Worm (Caenorhabditis elegans) whole organism, L4 larva: Measurements from ENCODE around the gene apn-1.

Experiments used
- F37D6.2 ChIP-seq: sonication (generic microtip); optimal IDR thresholded peaks from 2 replicates; lab custom pipeline; 2016; ENCODE audit warnings: mild to moderate bottlenecking, missing genetic modification characterization, missing compliant biosample characterization
- F49E8.2 ChIP-seq: sonication (generic microtip); optimal IDR thresholded peaks from 2 replicates; lab custom pipeline; 2016; ENCODE audit warnings: missing compliant biosample characterization, mild to moderate bottlenecking, missing genetic modification characterization, borderline replicate concordance
- R02D3.7 ChIP-seq: fragments of 150-350 bp; sonication (generic microtip); optimal IDR thresholded peaks from 3 replicates; lab custom pipeline; 2014; ENCODE audit warnings: missing biosample characterization, missing genetic modification characterization
- ZK337.2 ChIP-seq: fragments of 200-800 bp; sonication (Bioruptor generic); IDR thresholded peaks from 2 replicates; pipeline ENCODE4 v1.3.6; 2022; ENCODE audit warnings: missing genetic modification reagents, missing genetic modification characterization, missing compliant biosample characterization
- aha-1 ChIP-seq: fragments of 150-350 bp; peaks from one replicate; lab custom pipeline; 2014; ENCODE audit warnings: missing biosample characterization, missing genetic modification characterization
- aly-2 ChIP-seq: sonication (generic microtip); optimal IDR thresholded peaks from 2 replicates; lab custom pipeline; 2018; ENCODE audit warnings: missing biosample characterization, missing genetic modification characterization
- attf-4 ChIP-seq: sonication (generic microtip); optimal IDR thresholded peaks from 3 replicates; lab custom pipeline; 2017; ENCODE audit warnings: missing biosample characterization, missing genetic modification characterization
- ceh-44 ChIP-seq: fragments of 200-800 bp; sonication (Bioruptor generic); IDR thresholded peaks from 2 replicates; pipeline ENCODE4 v1.3.6; 2022; ENCODE audit warnings: missing genetic modification reagents, missing genetic modification characterization, missing compliant biosample characterization
- ceh-62 ChIP-seq: sonication (generic microtip); optimal IDR thresholded peaks from 2 replicates; lab custom pipeline; 2017; ENCODE audit warnings: missing biosample characterization, missing genetic modification characterization
- ceh-82 ChIP-seq: sonication (generic microtip); optimal IDR thresholded peaks from 2 replicates; lab custom pipeline; 2017; ENCODE audit warnings: missing biosample characterization, missing genetic modification characterization
- cey-2 ChIP-seq: sonication (generic microtip); optimal IDR thresholded peaks from 3 replicates; lab custom pipeline; 2017; ENCODE audit warnings: missing genetic modification characterization, mild to moderate bottlenecking, missing compliant biosample characterization, antibody characterized with exemption, borderline replicate concordance; ENCODE audit not compliant: insufficient read depth
- daf-12 ChIP-seq: fragments of 150-350 bp; optimal IDR thresholded peaks from 2 replicates; lab custom pipeline; 2014; ENCODE audit warnings: missing biosample characterization, missing genetic modification reagents, missing genetic modification characterization
- daf-19 ChIP-seq: fragments of 200-800 bp; sonication (Bioruptor generic); conservative IDR thresholded peaks from 2 replicates; pipeline ENCODE4 v1.3.6; 2022; ENCODE audit warnings: missing genetic modification characterization, missing compliant biosample characterization
- dmd-6 ChIP-seq: fragments of 200-800 bp; sonication (Bioruptor generic); IDR thresholded peaks from 2 replicates; pipeline ENCODE4 v1.3.6; 2022; ENCODE audit warnings: missing genetic modification reagents, missing genetic modification characterization, missing compliant biosample characterization
- dmd-8 ChIP-seq: fragments of 200-800 bp; sonication (Bioruptor generic); IDR thresholded peaks from 2 replicates; pipeline ENCODE4 v1.3.6; 2022; ENCODE audit warnings: missing genetic modification characterization, missing compliant biosample characterization
- dmd-9 ChIP-seq: fragments of 200-800 bp; sonication (Bioruptor generic); IDR thresholded peaks from 2 replicates; pipeline ENCODE4 v1.3.6; 2022; ENCODE audit warnings: missing genetic modification reagents, missing genetic modification characterization, missing compliant biosample characterization
- dpl-1 ChIP-seq: fragments of 150-350 bp; optimal IDR thresholded peaks from 2 replicates; lab custom pipeline; 2014; ENCODE audit warnings: missing biosample characterization, missing genetic modification reagents, missing genetic modification characterization
- duxl-1 ChIP-seq: sonication (generic microtip); optimal IDR thresholded peaks from 2 replicates; lab custom pipeline; 2016; ENCODE audit warnings: mild to moderate bottlenecking, missing genetic modification characterization, moderate library complexity, missing compliant biosample characterization; ENCODE audit not compliant: poor library complexity
- dve-1 ChIP-seq: sonication (generic microtip); optimal IDR thresholded peaks from 2 replicates; lab custom pipeline; 2017; ENCODE audit warnings: antibody characterized with exemption, mild to moderate bottlenecking, missing genetic modification characterization, missing compliant biosample characterization; ENCODE audit not compliant: insufficient read depth
- egl-43 ChIP-seq: fragments of 200-800 bp; sonication (Bioruptor generic); IDR thresholded peaks from 2 replicates; pipeline ENCODE4 v1.3.6; 2022; ENCODE audit warnings: missing genetic modification reagents, missing genetic modification characterization, missing compliant biosample characterization
- hif-1 ChIP-seq, 2 experiments: sonication (generic microtip); optimal IDR thresholded peaks; 2 replicates each; lab custom pipeline; 2016 to 2017; ENCODE audit warnings: missing compliant biosample characterization in 2 of 2, missing genetic modification characterization in 2 of 2, missing genetic modification reagents in 2 of 2, missing genotype in 2 of 2, mild to moderate bottlenecking in 1 of 2
- hlh-11 ChIP-seq: fragments of 200-800 bp; sonication (Bioruptor generic); optimal IDR thresholded peaks from 2 replicates; lab custom pipeline; 2018; ENCODE audit warnings: mild to moderate bottlenecking, missing genetic modification characterization, missing compliant biosample characterization
- hlh-30 ChIP-seq: sonication (generic microtip); optimal IDR thresholded peaks from 2 replicates; lab custom pipeline; 2017; ENCODE audit warnings: antibody characterized with exemption, mild to moderate bottlenecking, missing genetic modification characterization, missing compliant biosample characterization; ENCODE audit not compliant: insufficient read depth
- jun-1 ChIP-seq: fragments of 150-350 bp; optimal IDR thresholded peaks from 2 replicates; lab custom pipeline; 2014; ENCODE audit warnings: missing biosample characterization, missing genetic modification reagents, missing genetic modification characterization
- lim-7 ChIP-seq: fragments of 200-800 bp; sonication (Bioruptor generic); IDR thresholded peaks from 2 replicates; pipeline ENCODE4 v1.3.6; 2022; ENCODE audit warnings: missing genetic modification characterization, missing compliant biosample characterization
- lin-1 ChIP-seq: fragments of 200-800 bp; sonication (Bioruptor generic); IDR thresholded peaks from 2 replicates; pipeline ENCODE4 v1.3.6; 2022; ENCODE audit warnings: missing genetic modification reagents, missing genetic modification characterization, missing compliant biosample characterization
- lin-38 ChIP-seq: fragments of 200-800 bp; sonication (Bioruptor generic); IDR thresholded peaks from 2 replicates; pipeline ENCODE4 v1.3.6; 2022; ENCODE audit warnings: missing genetic modification reagents, missing genetic modification characterization, missing compliant biosample characterization
- lir-3 ChIP-seq: sonication (generic microtip); optimal IDR thresholded peaks from 2 replicates; lab custom pipeline; 2016; ENCODE audit warnings: mild to moderate bottlenecking, missing genetic modification characterization, missing compliant biosample characterization
- lsy-2 ChIP-seq, 2 experiments: fragments of 150-350 bp in 1 of 2; sonication (generic microtip) in 1 of 2; optimal IDR thresholded peaks; 2 replicates each; lab custom pipeline; 2014 to 2017; ENCODE audit warnings: missing biosample characterization in 2 of 2, missing genetic modification characterization in 2 of 2
- mdl-1 ChIP-seq, 2 experiments: fragments of 150-350 bp in 1 of 2; sonication (generic microtip) in 1 of 2; optimal IDR thresholded peaks; 2 replicates each; lab custom pipeline; 2014 to 2017; ENCODE audit warnings: missing biosample characterization in 2 of 2, missing genetic modification characterization in 2 of 2
- mep-1 ChIP-seq: fragments of 150-350 bp; sonication (generic microtip); optimal IDR thresholded peaks from 3 replicates; lab custom pipeline; 2014; ENCODE audit warnings: missing biosample characterization, missing genetic modification characterization
- nhr-237 ChIP-seq: sonication (generic microtip); optimal IDR thresholded peaks from 2 replicates; lab custom pipeline; 2017; ENCODE audit warnings: missing biosample characterization, missing genetic modification characterization
- nhr-28 ChIP-seq: fragments of 150-350 bp; optimal IDR thresholded peaks from 2 replicates; lab custom pipeline; 2014; ENCODE audit warnings: missing biosample characterization, missing genetic modification characterization
- nhr-41 ChIP-seq: fragments of 200-800 bp; sonication (Bioruptor generic); IDR thresholded peaks from 2 replicates; pipeline ENCODE4 v1.3.6; 2022; ENCODE audit warnings: missing genetic modification reagents, missing genetic modification characterization, missing compliant biosample characterization
- nhr-48 ChIP-seq: sonication (generic microtip); optimal IDR thresholded peaks from 2 replicates; lab custom pipeline; 2016; ENCODE audit warnings: mild to moderate bottlenecking, missing genetic modification characterization, missing compliant biosample characterization
- nhr-6 ChIP-seq: fragments of 150-350 bp; optimal IDR thresholded peaks from 2 replicates; lab custom pipeline; 2014; ENCODE audit warnings: missing biosample characterization, missing genetic modification characterization
- nhr-76 ChIP-seq: fragments of 150-350 bp; optimal IDR thresholded peaks from 2 replicates; lab custom pipeline; 2014; ENCODE audit warnings: missing biosample characterization, missing genetic modification characterization
- php-3 ChIP-seq: fragments of 200-800 bp; sonication (Bioruptor generic); IDR thresholded peaks from 2 replicates; pipeline ENCODE4 v1.3.6; 2022; ENCODE audit warnings: missing genetic modification reagents, missing genetic modification characterization, missing compliant biosample characterization
- pqm-1 ChIP-seq: sonication (generic microtip); optimal IDR thresholded peaks from 2 replicates; lab custom pipeline; 2017; ENCODE audit warnings: missing biosample characterization, missing genetic modification characterization
- spr-1 ChIP-seq: sonication (generic microtip); optimal IDR thresholded peaks from 2 replicates; lab custom pipeline; 2016; ENCODE audit warnings: mild to moderate bottlenecking, missing genetic modification characterization, missing compliant biosample characterization
- spr-3 ChIP-seq: fragments of 200-800 bp; sonication (Bioruptor generic); optimal IDR thresholded peaks from 2 replicates; lab custom pipeline; 2018; ENCODE audit warnings: mild to moderate bottlenecking, missing genetic modification characterization, missing compliant biosample characterization
- tra-1 ChIP-seq: fragments of 200-800 bp; sonication (Bioruptor generic); IDR thresholded peaks from 2 replicates; pipeline ENCODE4 v1.3.6; 2022; ENCODE audit warnings: missing genetic modification reagents, missing genetic modification characterization, missing compliant biosample characterization
- unc-130 ChIP-seq: sonication (generic microtip); optimal IDR thresholded peaks from 2 replicates; lab custom pipeline; 2016; ENCODE audit warnings: missing genetic modification reagents, missing genetic modification characterization, missing compliant biosample characterization
- zag-1 ChIP-seq: fragments of 150-350 bp; optimal IDR thresholded peaks from 2 replicates; lab custom pipeline; 2014; ENCODE audit warnings: missing biosample characterization, missing genetic modification characterization
- zfp-2 ChIP-seq: sonication (generic microtip); optimal IDR thresholded peaks from 2 replicates; lab custom pipeline; 2016; ENCODE audit warnings: mild to moderate bottlenecking, missing genetic modification characterization, missing compliant biosample characterization
- zfp-3 ChIP-seq: fragments of 200-800 bp; sonication (Bioruptor generic); conservative IDR thresholded peaks from 2 replicates; pipeline ENCODE4 v1.3.6; 2022; ENCODE audit warnings: missing genetic modification reagents, missing genetic modification characterization, missing compliant biosample characterization
- ztf-11 ChIP-seq: fragments of 150-350 bp; optimal IDR thresholded peaks from 2 replicates; lab custom pipeline; 2014; ENCODE audit warnings: missing biosample characterization, missing genetic modification characterization

Gene apn-1

ce11 chrII:8075324-8075810, 28.0 kb downstream of the apn-1 start, which contains the start of gene K02C4.2 (continued):
- peak; percentile 92 for TF ChIP-seq duxl-1 (tag; lab: Kevin White, UChicago)
- TF ChIP-seq lir-3 (tag; lab: Kevin White, UChicago) = peak; percentile 64
- peak; percentile 95 for TF ChIP-seq aha-1 (tag; lab: Kevin White, UChicago)
- TF ChIP-seq daf-19 (GFP tag; lab: Robert Waterston, UW) = peak; percentile 68; the same call in 1 of the 2 replicates
- peak; percentile 31 for TF ChIP-seq jun-1
- peak; percentile 96 for TF ChIP-seq egl-43 (GFP tag; lab: Robert Waterston, UW)
- TF ChIP-seq lim-7 (GFP tag; lab: Robert Waterston, UW) = peak; percentile 92
- TF ChIP-seq dmd-8 (GFP tag; lab: Robert Waterston, UW) = peak; percentile 93
- peak; percentile 94 for TF ChIP-seq hlh-11 (tag; lab: Kevin White, UChicago)
- TF ChIP-seq nhr-48 (tag; lab: Kevin White, UChicago) = peak; percentile 79
- peak in 1 of 2 experiments; percentile 39 for TF ChIP-seq hif-1 (tag; optimal IDR thresholded peaks at IDR 0.05; lab: Kevin White, UChicago)
- TF ChIP-seq ceh-62 (tag; lab: Kevin White, UChicago) = no peak
- no peak for TF ChIP-seq cey-2 (tag; lab: Kevin White, UChicago)
- TF ChIP-seq dmd-6 (GFP tag; lab: Robert Waterston, UW) = peak; percentile 83
- peak; percentile 42; the same call in 1 of the 2 replicates for TF ChIP-seq lin-1
- TF ChIP-seq nhr-41 (GFP tag; lab: Robert Waterston, UW) = 0 out of 2 replicates have a peak, but pooled peaks have one; percentile 53
- peak; percentile 78 for TF ChIP-seq php-3
- peak; percentile 62; the same call in 1 of the 2 replicates for TF ChIP-seq zfp-3 (GFP tag; lab: Robert Waterston, UW)
- peak; percentile 27 for TF ChIP-seq zfp-2 (tag; lab: Kevin White, UChicago)
- TF ChIP-seq dve-1 (tag; lab: Kevin White, UChicago) = peak; percentile 73
- no peak for TF ChIP-seq nhr-76 (tag; lab: Kevin White, UChicago)
- TF ChIP-seq attf-4 (tag; lab: Kevin White, UChicago) = no peak
- no peak for TF ChIP-seq zag-1 (tag; lab: Kevin White, UChicago)

ce11 chrII:8078041-8078440, 30.7 kb downstream of the apn-1 start, which contains the start of gene K02C4.5:
Gene K02C4.5 (plus strand): TSS chrII:8078435.
- TF ChIP-seq hlh-30 (tag; lab: Kevin White, UChicago) = peak; percentile 61
- TF ChIP-seq nhr-28 (tag; lab: Kevin White, UChicago) = peak; percentile 65
- no peak for TF ChIP-seq mdl-1 (tag; optimal IDR thresholded peaks at IDR 0.05; lab: Kevin White, UChicago)
- peak; percentile 25 for TF ChIP-seq mep-1 (tag; lab: Kevin White, UChicago)
- no peak for TF ChIP-seq daf-19 (GFP tag; lab: Robert Waterston, UW)
- TF ChIP-seq unc-130 (GFP tag; lab: Kevin White, UChicago) = no peak
- no peak for TF ChIP-seq nhr-237 (tag; lab: Kevin White, UChicago)
- peak in 1 of 2 experiments; percentile 26 for TF ChIP-seq lsy-2 (tag; optimal IDR thresholded peaks at IDR 0.05; lab: Kevin White, UChicago)
- no peak for TF ChIP-seq ceh-62 (tag; lab: Kevin White, UChicago)
- TF ChIP-seq R02D3.7 (tag; lab: Kevin White, UChicago) = no peak
- no peak for TF ChIP-seq F37D6.2 (tag; lab: Kevin White, UChicago)
- 0 out of 2 replicates have a peak, but pooled peaks have one; percentile 34 for TF ChIP-seq lin-1
- TF ChIP-seq ceh-82 (tag; lab: Kevin White, UChicago) = no peak
- peak; percentile 70 for TF ChIP-seq tra-1 (GFP tag; lab: Robert Waterston, UW)
- no peak for TF ChIP-seq spr-1
- no peak for TF ChIP-seq spr-3 (GFP tag; lab: Kevin White, UChicago)
- no peak for TF ChIP-seq egl-43 (GFP tag; lab: Robert Waterston, UW)
- no peak for TF ChIP-seq daf-12 (tag; lab: Kevin White, UChicago)
- TF ChIP-seq dpl-1 (GFP tag; lab: Kevin White, UChicago) = no peak
- TF ChIP-seq F49E8.2 = no peak
- TF ChIP-seq aly-2 (tag; lab: Kevin White, UChicago) = no peak
- 0 out of 2 replicates have a peak, but pooled peaks have one; percentile 49 for TF ChIP-seq php-3
- TF ChIP-seq ztf-11 (tag; lab: Kevin White, UChicago) = no peak
- TF ChIP-seq attf-4 (tag; lab: Kevin White, UChicago) = no peak
- TF ChIP-seq lin-38 (GFP tag; lab: Robert Waterston, UW) = no peak
- TF ChIP-seq hif-1 (tag; optimal IDR thresholded peaks at IDR 0.05; lab: Kevin White, UChicago) = no peak
- TF ChIP-seq zag-1 (tag; lab: Kevin White, UChicago) = no peak
- TF ChIP-seq ZK337.2 (GFP tag; lab: Robert Waterston, UW) = no peak
- TF ChIP-seq nhr-6 = peak; percentile 61
- peak; percentile 35 for TF ChIP-seq aha-1 (tag; lab: Kevin White, UChicago)
- TF ChIP-seq dmd-9 = no peak
- no peak for TF ChIP-seq ceh-44
- TF ChIP-seq dve-1 (tag; lab: Kevin White, UChicago) = peak; percentile 60
- TF ChIP-seq pqm-1 (tag; lab: Kevin White, UChicago) = peak; percentile 98
